Fruit fly (Drosophila melanogaster) whole organism, pupa: Measurements from ENCODE around the gene CG3337.
A peak's percentile ranks its signal among the peaks of the same experiment; 100 is the strongest.

Experiments
- CG13204 ChIP-seq: fragments of 200-800 bp; sonication (Bioruptor generic); optimal IDR thresholded peaks from 2 replicates; lab custom pipeline; 2018; ENCODE audit warnings: missing biosample characterization, mild to moderate bottlenecking, missing genetic modification characterization, moderate library complexity
- CG14655 ChIP-seq: fragments of 200-800 bp; sonication (Bioruptor generic); optimal IDR thresholded peaks from 3 replicates; lab custom pipeline; 2017; ENCODE audit warnings: mild to moderate bottlenecking, missing biosample characterization, missing genetic modification reagents, missing genetic modification characterization
- CG15710 ChIP-seq: fragments of 200-800 bp; sonication (Bioruptor generic); optimal IDR thresholded peaks from 2 replicates; lab custom pipeline; 2018; ENCODE audit warnings: missing biosample characterization, mild to moderate bottlenecking, missing genetic modification characterization, moderate library complexity
- CG8301 ChIP-seq: fragments of 200-800 bp; sonication (Bioruptor generic); optimal IDR thresholded peaks from 2 replicates; lab custom pipeline; 2018; ENCODE audit warnings: missing biosample characterization, mild to moderate bottlenecking, missing genetic modification characterization
- D1 ChIP-seq: fragments of 200-800 bp; sonication (Bioruptor generic); optimal IDR thresholded peaks from 2 replicates; lab custom pipeline; 2018; ENCODE audit warnings: missing biosample characterization, mild to moderate bottlenecking, missing genetic modification characterization, moderate library complexity
- Snoo ChIP-seq: fragments of 200-800 bp; sonication (Bioruptor generic); optimal IDR thresholded peaks from 3 replicates; lab custom pipeline; 2017; ENCODE audit warnings: missing biosample characterization, mild to moderate bottlenecking, missing genetic modification characterization, inconsistent platforms
- gl ChIP-seq: fragments of 200-800 bp; sonication (Bioruptor generic); optimal IDR thresholded peaks from 2 replicates; lab custom pipeline; 2018; ENCODE audit warnings: missing biosample characterization, mild to moderate bottlenecking, missing genetic modification characterization

- TF ChIP-seq D1 (peak; percentile 92), CG14655 (peak; percentile 97), CG8301 (tag; lab: Kevin White, UChicago) (peak; percentile 97), CG15710 (tag; lab: Kevin White, UChicago) (peak; percentile 92), Snoo (tag; lab: Kevin White, UChicago) (peak; percentile 65), gl (tag; lab: Kevin White, UChicago) (peak; percentile 79), CG13204 (no peak)
These were observed 18.8 kb downstream of the CG3337 start for dm6 chr3R:21204500-21205167.
